Worm (Caenorhabditis elegans) whole organism, late embryonic: ENCODE results near the gene nhr-136.

Experiments used
- ama-1 ChIP-seq: fragments of 150-350 bp; optimal IDR thresholded peaks from 2 replicates; lab custom pipeline; 2014
- ceh-19 ChIP-seq: fragments of 200-800 bp; sonication (Bioruptor generic); optimal IDR thresholded peaks from 2 replicates; lab custom pipeline; 2018; ENCODE audit warnings: mild to moderate bottlenecking, missing genetic modification characterization, missing compliant biosample characterization
- ceh-45 ChIP-seq: fragments of 200-800 bp; sonication (Bioruptor generic); IDR thresholded peaks from 2 replicates; pipeline ENCODE4 v1.3.6; 2022; ENCODE audit warnings: missing genetic modification reagents, missing genetic modification characterization, missing compliant biosample characterization
- ceh-6 ChIP-seq: fragments of 200-800 bp; sonication (Bioruptor generic); optimal IDR thresholded peaks from 2 replicates; lab custom pipeline; 2018; ENCODE audit warnings: mild to moderate bottlenecking, missing genetic modification characterization, missing compliant biosample characterization
- dmd-4 ChIP-seq: sonication (generic microtip); optimal IDR thresholded peaks from 2 replicates; lab custom pipeline; 2016; ENCODE audit warnings: borderline replicate concordance, missing genetic modification characterization, missing compliant biosample characterization
- lin-11 ChIP-seq: fragments of 200-800 bp; sonication (Bioruptor generic); optimal IDR thresholded peaks from 2 replicates; lab custom pipeline; 2018; ENCODE audit warnings: mild to moderate bottlenecking, missing genetic modification characterization, missing compliant biosample characterization
- pag-3 ChIP-seq: sonication (generic microtip); optimal IDR thresholded peaks from 2 replicates; lab custom pipeline; 2016; ENCODE audit warnings: missing compliant biosample characterization, missing genetic modification characterization, borderline replicate concordance
- pqm-1 ChIP-seq: sonication (generic microtip); optimal IDR thresholded peaks from 2 replicates; lab custom pipeline; 2016; ENCODE audit warnings: missing genetic modification characterization, missing compliant biosample characterization
- sox-4 ChIP-seq: sonication (generic microtip); optimal IDR thresholded peaks from 2 replicates; lab custom pipeline; 2017; ENCODE audit warnings: mild to moderate bottlenecking, missing genetic modification characterization, inconsistent platforms, missing compliant biosample characterization
- tbx-2 ChIP-seq: sonication (generic microtip); optimal IDR thresholded peaks from 2 replicates; lab custom pipeline; 2016; ENCODE audit warnings: missing genetic modification characterization, missing compliant biosample characterization
- zip-5 ChIP-seq: sonication (generic microtip); optimal IDR thresholded peaks from 2 replicates; lab custom pipeline; 2016; ENCODE audit warnings: missing genetic modification characterization, missing compliant biosample characterization

- TF ChIP-seq ceh-45 (GFP tag; lab: Robert Waterston, UW) (no peak), sox-4 (tag; lab: Kevin White, UChicago) (no peak), ama-1 (no peak), lin-11 (tag; lab: Kevin White, UChicago) (no peak), dmd-4 (tag; lab: Kevin White, UChicago) (no peak), ceh-19 (GFP tag; lab: Kevin White, UChicago) (no peak), pag-3 (no peak), pqm-1 (tag; lab: Kevin White, UChicago) (no peak), zip-5 (tag; lab: Kevin White, UChicago) (no peak), tbx-2 (no peak), ceh-6 (GFP tag; lab: Kevin White, UChicago) (no peak)
Measured at ce11 chrV:12095865-12096264, 11.1 kb upstream of the nhr-136 start, which contains the start of gene nhr-207.
